Worm (Caenorhabditis elegans) whole organism, L3 larva: ENCODE results near the gene Y46E12A.5.

Source experiments
- R02D3.7 ChIP-seq: fragments of 150-350 bp; optimal IDR thresholded peaks from 2 replicates; lab custom pipeline; 2014; ENCODE audit warnings: missing biosample characterization, missing genetic modification characterization
- ZK546.5 ChIP-seq: sonication (generic microtip); optimal IDR thresholded peaks from 2 replicates; lab custom pipeline; 2017; ENCODE audit warnings: missing biosample characterization, missing genetic modification characterization
- ceh-28 ChIP-seq: fragments of 150-350 bp; optimal IDR thresholded peaks from 2 replicates; lab custom pipeline; 2014; ENCODE audit warnings: missing biosample characterization, missing genetic modification reagents, missing genetic modification characterization
- ceh-82 ChIP-seq: fragments of 150-350 bp; optimal IDR thresholded peaks from 2 replicates; lab custom pipeline; 2014; ENCODE audit warnings: missing biosample characterization, missing genetic modification characterization
- egl-5 ChIP-seq: fragments of 150-350 bp; optimal IDR thresholded peaks from 2 replicates; lab custom pipeline; 2017; ENCODE audit warnings: missing biosample characterization, missing genetic modification reagents, missing genetic modification characterization, inconsistent platforms
- elt-1 ChIP-seq: fragments of 150-350 bp; optimal IDR thresholded peaks from 2 replicates; lab custom pipeline; 2014; ENCODE audit warnings: missing biosample characterization, missing genetic modification characterization
- elt-2 ChIP-seq: sonication (generic microtip); optimal IDR thresholded peaks from 2 replicates; lab custom pipeline; 2016; ENCODE audit warnings: missing genetic modification reagents, mild to moderate bottlenecking, missing genetic modification characterization, missing compliant biosample characterization
- elt-3 ChIP-seq, 3 experiments: fragments of 150-350 bp in 1 of 3; sonication (generic microtip) in 2 of 3; optimal IDR thresholded peaks; 2 replicates in 2 of 3; 4 replicates in 1 of 3; lab custom pipeline; 2014 to 2017; ENCODE audit warnings: missing biosample characterization in 3 of 3, missing genetic modification characterization in 3 of 3
- fkh-10 ChIP-seq: sonication (generic microtip); optimal IDR thresholded peaks from 2 replicates; lab custom pipeline; 2017; ENCODE audit warnings: missing biosample characterization, missing genetic modification reagents, missing genetic modification characterization
- fkh-2 ChIP-seq: fragments of 150-350 bp; optimal IDR thresholded peaks from 2 replicates; lab custom pipeline; 2014; ENCODE audit warnings: missing biosample characterization, missing genetic modification reagents, missing genetic modification characterization
- jun-1 ChIP-seq: fragments of 150-350 bp; optimal IDR thresholded peaks from 2 replicates; lab custom pipeline; 2014; ENCODE audit warnings: missing biosample characterization, missing genetic modification reagents, missing genetic modification characterization
- lin-15B ChIP-seq: fragments of 150-350 bp; optimal IDR thresholded peaks from 2 replicates; lab custom pipeline; 2014; ENCODE audit warnings: missing biosample characterization, missing genetic modification characterization
- lin-39 ChIP-seq: fragments of 150-350 bp; optimal IDR thresholded peaks from 2 replicates; lab custom pipeline; 2018; ENCODE audit warnings: missing biosample characterization, missing genetic modification reagents, missing genetic modification characterization
- nfya-1 ChIP-seq: sonication (generic microtip); optimal IDR thresholded peaks from 2 replicates; lab custom pipeline; 2017; ENCODE audit warnings: missing genetic modification characterization, mild to moderate bottlenecking, missing compliant biosample characterization, antibody characterized with exemption, moderate library complexity; ENCODE audit not compliant: insufficient read depth
- nhr-11 ChIP-seq: fragments of 150-350 bp; optimal IDR thresholded peaks from 2 replicates; lab custom pipeline; 2014; ENCODE audit warnings: missing biosample characterization, missing genetic modification characterization
- nhr-12 ChIP-seq: fragments of 150-350 bp; optimal IDR thresholded peaks from 2 replicates; lab custom pipeline; 2014; ENCODE audit warnings: missing biosample characterization, missing genetic modification characterization
- nhr-237 ChIP-seq: fragments of 150-350 bp; optimal IDR thresholded peaks from 2 replicates; lab custom pipeline; 2014; ENCODE audit warnings: missing biosample characterization, missing genetic modification characterization
- nhr-25 ChIP-seq: sonication (generic microtip); optimal IDR thresholded peaks from 2 replicates; lab custom pipeline; 2017; ENCODE audit warnings: missing biosample characterization, missing genetic modification characterization
- nhr-28 ChIP-seq: fragments of 150-350 bp; optimal IDR thresholded peaks from 2 replicates; lab custom pipeline; 2014; ENCODE audit warnings: missing biosample characterization, missing genetic modification characterization
- nhr-43 ChIP-seq: sonication (generic microtip); optimal IDR thresholded peaks from 2 replicates; lab custom pipeline; 2016; ENCODE audit warnings: mild to moderate bottlenecking, missing genetic modification characterization, missing compliant biosample characterization; ENCODE audit not compliant: poor library complexity, severe bottlenecking
- nhr-67 ChIP-seq: fragments of 150-350 bp; optimal IDR thresholded peaks from 2 replicates; lab custom pipeline; 2014; ENCODE audit warnings: missing biosample characterization, missing genetic modification characterization
- nhr-76 ChIP-seq: fragments of 150-350 bp; sonication (generic microtip); optimal IDR thresholded peaks from 5 replicates; lab custom pipeline; 2014; ENCODE audit warnings: missing biosample characterization, missing genetic modification characterization
- nhr-77 ChIP-seq: fragments of 150-350 bp; optimal IDR thresholded peaks from 2 replicates; lab custom pipeline; 2014; ENCODE audit warnings: missing biosample characterization, missing genetic modification characterization
- pha-4 ChIP-seq: fragments of 150-350 bp; optimal IDR thresholded peaks from 2 replicates; lab custom pipeline; 2014; ENCODE audit warnings: missing biosample characterization, missing genetic modification reagents, missing genetic modification characterization
- sea-2 ChIP-seq: fragments of 150-350 bp; sonication (generic microtip); optimal IDR thresholded peaks from 4 replicates; lab custom pipeline; 2014; ENCODE audit warnings: missing biosample characterization, missing genetic modification reagents, missing genetic modification characterization
- skn-1 ChIP-seq: fragments of 150-350 bp; optimal IDR thresholded peaks from 2 replicates; lab custom pipeline; 2014; ENCODE audit warnings: missing biosample characterization, missing genetic modification characterization
- snpc-4 ChIP-seq: fragments of 150-350 bp; optimal IDR thresholded peaks from 2 replicates; lab custom pipeline; 2014; ENCODE audit warnings: missing biosample characterization, missing genetic modification characterization
- unc-39 ChIP-seq: sonication (generic microtip); optimal IDR thresholded peaks from 4 replicates; lab custom pipeline; 2017; ENCODE audit warnings: missing biosample characterization, missing genetic modification characterization
- unc-62 ChIP-seq: fragments of 150-350 bp; sonication (generic microtip); optimal IDR thresholded peaks from 4 replicates; lab custom pipeline; 2014; ENCODE audit warnings: missing biosample characterization, missing genetic modification reagents, missing genetic modification characterization
- zag-1 ChIP-seq: fragments of 150-350 bp; optimal IDR thresholded peaks from 2 replicates; lab custom pipeline; 2014; ENCODE audit warnings: missing biosample characterization, missing genetic modification characterization
- ztf-4 ChIP-seq: fragments of 150-350 bp; optimal IDR thresholded peaks from 2 replicates; lab custom pipeline; 2014; ENCODE audit warnings: missing biosample characterization, missing genetic modification characterization

The Y46E12A.5 gene

DNA sequence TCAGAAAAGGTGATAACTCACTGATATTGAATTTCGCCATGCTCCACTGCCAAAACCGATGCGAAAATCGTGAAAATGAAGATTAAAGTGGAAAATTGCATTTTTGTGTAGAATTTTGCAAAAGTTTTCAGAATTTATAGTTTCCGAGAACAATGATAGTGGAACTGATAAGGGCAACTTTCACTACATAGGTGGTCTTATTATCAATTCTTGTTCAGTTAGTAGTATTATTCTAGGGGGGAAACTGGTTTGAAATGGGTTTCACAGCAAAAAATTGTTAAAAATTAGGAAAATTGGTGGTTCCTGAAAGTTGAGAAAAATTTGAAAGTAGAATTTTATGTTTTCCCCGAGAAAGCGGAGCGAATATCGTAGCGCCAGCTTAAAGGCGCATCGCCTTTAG, at the start of gene Y46E12A.5:
Gene Y46E12A.5, minus strand, starts transcription at position 101 of the 400 bp plus-strand sequence.
- no peak for TF ChIP-seq fkh-2
- TF ChIP-seq elt-2 (tag; lab: Kevin White, UChicago): no peak
- TF ChIP-seq unc-62: no peak
- TF ChIP-seq ztf-4 (tag; lab: Kevin White, UChicago): no peak
- TF ChIP-seq nhr-76 (tag; lab: Kevin White, UChicago): no peak
- TF ChIP-seq elt-1 (tag; lab: Kevin White, UChicago): no peak
- TF ChIP-seq egl-5 (tag; lab: Kevin White, UChicago): no peak
- no peak for TF ChIP-seq nhr-77
- TF ChIP-seq skn-1 (tag; lab: Kevin White, UChicago): no peak
- no peak for TF ChIP-seq snpc-4 (tag; lab: Kevin White, UChicago)
- TF ChIP-seq nhr-67 (tag; lab: Kevin White, UChicago): no peak
- no peak for TF ChIP-seq jun-1
- TF ChIP-seq nhr-43 (tag; lab: Kevin White, UChicago): no peak
- no peak for TF ChIP-seq pha-4 (tag; lab: Kevin White, UChicago)
- no peak for TF ChIP-seq nhr-237 (tag; lab: Kevin White, UChicago)
- TF ChIP-seq ZK546.5 (tag; lab: Kevin White, UChicago): no peak
- no peak for TF ChIP-seq nhr-28
- no peak for TF ChIP-seq nfya-1 (tag; lab: Kevin White, UChicago)
- TF ChIP-seq fkh-10 (GFP tag; lab: Kevin White, UChicago): no peak
- no peak for TF ChIP-seq nhr-11 (tag; lab: Kevin White, UChicago)
- TF ChIP-seq, all 47 proteins: peak for 0

DNA sequence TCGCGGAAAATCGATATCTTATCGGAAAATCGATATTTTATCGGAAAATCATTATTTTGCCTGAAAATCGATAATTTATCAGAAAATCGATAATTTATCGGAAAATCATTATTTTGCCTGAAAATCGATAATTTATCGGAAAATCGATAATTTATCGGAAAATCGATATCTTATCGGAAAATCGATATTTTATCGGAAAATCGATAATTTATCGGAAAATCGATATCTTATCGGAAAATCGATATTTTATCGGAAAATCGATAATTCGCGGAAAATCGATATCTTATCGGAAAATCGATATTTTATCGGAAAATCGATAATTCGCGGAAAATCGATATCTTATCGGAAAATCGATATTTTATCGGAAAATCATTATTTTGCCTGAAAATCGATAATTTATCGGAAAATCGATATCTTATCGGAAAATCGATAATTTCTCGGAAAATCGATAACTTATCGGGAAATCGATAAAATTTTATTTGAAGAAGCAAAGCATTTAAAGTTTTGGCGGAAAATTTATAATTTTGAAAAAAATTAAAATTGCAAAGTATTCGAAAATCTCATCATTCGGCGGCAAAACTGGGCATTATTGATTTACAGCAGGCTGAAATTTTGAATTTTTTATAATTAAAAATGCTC, 49.4 kb upstream of the Y46E12A.5 start:
- peak; percentile 100 for TF ChIP-seq ceh-28 (tag; lab: Kevin White, UChicago)

DNA sequence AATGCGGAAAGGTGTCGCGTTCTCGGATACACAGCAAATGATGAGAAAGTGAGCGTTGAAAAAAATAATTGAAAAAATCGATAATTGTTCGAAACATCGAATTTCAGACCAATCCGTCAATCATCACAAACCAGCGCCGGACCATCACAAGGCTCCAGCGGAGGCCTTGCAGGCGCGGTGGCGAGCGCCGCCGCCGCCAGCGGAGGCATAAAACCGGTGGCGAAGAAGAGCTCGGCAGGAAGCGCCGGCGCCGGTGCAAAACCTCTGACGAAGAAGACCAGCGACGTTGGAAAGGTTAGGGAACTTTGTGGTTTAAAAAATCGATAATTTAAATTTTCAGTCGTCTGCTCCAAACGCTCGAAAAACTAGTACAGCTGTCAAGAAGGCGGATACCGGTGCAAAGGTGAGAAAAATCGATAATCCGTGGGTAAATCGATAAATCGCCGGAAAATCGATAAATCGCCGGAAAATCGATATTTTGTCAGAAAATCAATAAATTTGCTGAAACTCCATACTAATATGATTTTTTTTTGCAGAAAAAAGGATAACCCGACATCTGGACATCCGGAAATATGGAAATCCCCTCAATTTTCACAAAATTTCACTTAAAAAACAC, 48.2 kb upstream of the Y46E12A.5 start:
- TF ChIP-seq zag-1 (tag; lab: Kevin White, UChicago) (no peak), ceh-28 (tag; lab: Kevin White, UChicago) (peak; percentile 92)

DNA sequence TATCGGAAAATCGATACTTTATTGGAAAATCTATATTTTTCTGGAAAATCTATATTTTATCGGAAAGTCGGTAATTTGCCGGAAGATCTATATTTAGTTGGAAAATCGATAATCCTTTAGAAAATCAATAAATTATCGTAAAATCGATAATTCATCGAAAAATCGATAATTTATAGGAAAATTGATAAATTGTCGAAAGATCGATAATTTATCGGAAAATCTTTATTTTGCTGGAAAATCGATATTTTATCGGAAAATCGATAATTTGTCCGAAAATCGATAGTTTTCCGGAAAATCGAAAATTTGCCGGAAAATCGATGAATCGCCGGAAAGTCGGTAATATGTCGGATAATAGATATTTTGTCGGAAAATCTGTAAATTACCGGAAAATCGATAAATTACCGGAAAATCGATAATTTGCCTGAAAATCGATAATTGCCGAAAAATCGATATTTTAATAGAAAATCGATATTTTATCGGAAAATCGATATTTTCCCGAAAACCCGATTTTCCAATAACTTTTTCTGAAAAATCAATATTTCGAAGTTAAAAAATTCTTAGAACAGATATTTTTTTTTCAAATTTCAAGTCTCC, 47.5 kb upstream of the Y46E12A.5 start:
- TF ChIP-seq nhr-25 (no peak), ceh-28 (tag; lab: Kevin White, UChicago) (peak; percentile 99)

DNA sequence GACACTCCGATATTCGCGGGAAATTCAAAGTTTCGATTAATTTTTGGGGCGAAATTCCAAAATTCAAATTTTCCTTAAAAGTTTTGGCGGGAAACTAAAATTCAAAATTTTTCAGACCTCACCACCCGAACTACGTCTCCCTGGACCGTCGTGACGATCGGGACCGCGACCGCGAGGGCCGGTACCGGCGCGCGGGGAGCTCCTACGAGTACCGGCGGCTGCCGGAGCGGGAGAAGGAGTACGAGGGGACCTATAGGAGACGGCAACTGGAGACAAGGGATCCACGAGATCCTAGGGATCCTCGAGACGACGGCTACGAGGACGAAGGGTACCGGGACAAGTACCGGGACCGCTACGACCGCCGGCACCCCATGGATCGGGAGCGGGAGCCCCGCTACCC, 46.4 kb upstream of the Y46E12A.5 start:
- TF ChIP-seq nhr-237 (tag; lab: Kevin White, UChicago): no peak
- TF ChIP-seq nhr-28: no peak
- TF ChIP-seq fkh-2: no peak
- no peak for TF ChIP-seq lin-39 (tag; lab: Kevin White, UChicago)
- TF ChIP-seq nhr-12 (tag; lab: Kevin White, UChicago): no peak

DNA sequence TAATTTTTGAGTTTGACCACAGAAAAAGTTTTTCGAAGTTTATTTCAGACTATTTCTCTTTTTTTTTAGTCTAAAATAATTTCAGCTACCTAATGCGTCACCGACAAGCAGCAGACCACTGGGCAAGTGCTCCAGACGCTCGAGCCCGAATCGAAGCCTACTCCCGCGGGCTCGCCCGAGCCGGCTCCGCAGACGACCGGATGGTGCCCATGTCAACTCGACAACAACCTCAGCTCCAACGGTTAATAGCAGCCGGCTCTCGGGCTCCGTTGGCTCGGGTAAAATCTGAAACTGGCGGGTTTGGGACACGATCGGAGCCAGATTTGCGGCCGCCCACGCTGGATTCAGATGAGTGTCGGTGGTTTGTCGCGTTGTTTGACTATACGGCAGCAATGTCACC, 44.9 kb upstream of the Y46E12A.5 start:
- TF ChIP-seq R02D3.7 (tag; lab: Kevin White, UChicago) (no peak), jun-1 (no peak), unc-39 (tag; lab: Kevin White, UChicago) (no peak), nhr-11 (tag; lab: Kevin White, UChicago) (no peak), pha-4 (tag; lab: Kevin White, UChicago) (no peak), ceh-82 (tag; lab: Kevin White, UChicago) (no peak), nhr-77 (no peak), skn-1 (tag; lab: Kevin White, UChicago) (no peak), ztf-4 (tag; lab: Kevin White, UChicago) (no peak), egl-5 (tag; lab: Kevin White, UChicago) (no peak), lin-39 (tag; lab: Kevin White, UChicago) (no peak), lin-15B (tag; lab: Kevin White, UChicago) (no peak), elt-3 (tag; optimal IDR thresholded peaks at IDR 0.05; lab: Kevin White, UChicago) (no peak), ZK546.5 (tag; lab: Kevin White, UChicago) (no peak), nfya-1 (tag; lab: Kevin White, UChicago) (no peak), sea-2 (GFP tag; lab: Kevin White, UChicago) (no peak), nhr-237 (tag; lab: Kevin White, UChicago) (no peak), elt-1 (tag; lab: Kevin White, UChicago) (no peak), snpc-4 (tag; lab: Kevin White, UChicago) (no peak)
